Worm (Caenorhabditis elegans): Measurements from ENCODE around the gene F25E2.2.

ce11 chrX:770537-770936 lies 40.1 kb downstream of the F25E2.2 start, which contains the start of gene T04G9.7:
- no peak for TF ChIP-seq nhr-23 (tag; optimal IDR thresholded peaks at IDR 0.05)
- no peak for TF ChIP-seq unc-39 (tag; optimal IDR thresholded peaks at IDR 0.05)
- no peak for TF ChIP-seq fos-1 (tag; optimal IDR thresholded peaks at IDR 0.05)
- no peak for TF ChIP-seq nhr-237 (tag; optimal IDR thresholded peaks at IDR 0.05)
- TF ChIP-seq nfya-1 (tag; optimal IDR thresholded peaks at IDR 0.05; ENCODE audit: insufficient read depth): no peak
- no peak for TF ChIP-seq nhr-77 (tag; optimal IDR thresholded peaks at IDR 0.05)
- no peak for TF ChIP-seq nhr-11 (tag; optimal IDR thresholded peaks at IDR 0.05)
- TF ChIP-seq pqm-1 (tag; optimal IDR thresholded peaks at IDR 0.05): no peak

Measured in whole organism, L3 larva.